Worm (Caenorhabditis elegans): Measurements from ENCODE around the gene str-3.

DNA sequence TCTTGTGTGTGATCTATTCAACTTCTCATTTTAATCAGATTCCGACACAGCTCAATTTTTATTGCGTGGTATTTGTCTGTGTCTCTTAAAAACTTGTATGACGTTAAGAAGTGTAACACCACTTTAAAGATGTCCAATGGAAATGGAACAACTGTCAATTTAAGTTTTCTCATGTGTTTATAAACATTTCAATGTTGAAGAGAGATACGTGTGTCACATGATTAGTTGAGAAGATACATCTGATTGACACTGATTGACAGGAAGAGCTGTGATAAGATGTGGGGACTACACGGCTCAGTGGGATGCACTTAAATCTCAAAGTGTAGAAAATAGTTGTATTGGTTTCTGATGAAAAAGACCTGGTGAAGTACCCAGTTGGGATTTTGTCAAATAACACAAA lies 31.9 kb downstream of the str-3 start:
- TF ChIP-seq W03F9.2 (tag; optimal IDR thresholded peaks at IDR 0.05) (no peak), him-1 (tag; optimal IDR thresholded peaks at IDR 0.05) (no peak)
